Fruit fly (Drosophila melanogaster): Measurements from ENCODE around the gene CheA86a.

DNA sequence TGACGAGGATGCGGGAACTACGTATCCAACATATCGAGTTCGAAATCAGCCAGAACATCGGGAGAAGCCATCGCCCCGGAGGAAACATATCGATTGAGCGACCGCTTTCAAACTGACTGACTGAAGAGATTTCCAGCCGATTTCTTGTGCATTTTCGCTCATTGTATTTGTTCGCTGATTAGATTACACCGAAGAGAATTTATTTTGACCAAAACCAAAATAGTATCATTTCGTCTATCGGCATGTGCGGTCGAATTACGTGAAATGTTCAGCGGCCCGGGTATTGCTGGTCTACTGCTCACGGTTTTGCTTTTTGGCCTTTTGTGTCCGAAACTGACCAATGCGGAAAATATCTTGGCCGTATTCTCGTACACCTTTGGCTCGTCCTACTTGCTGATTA is 30.3 kb upstream of the CheA86a start, which contains the start of the genes Ugt304A1 and Ugt303A1:
- TF ChIP-seq D1 (tag; optimal IDR thresholded peaks at IDR 0.05), result no peak
- TF ChIP-seq CG8301 (tag; optimal IDR thresholded peaks at IDR 0.05), result no peak
- no peak for TF ChIP-seq CG13204 (GFP tag; optimal IDR thresholded peaks at IDR 0.05)
- no peak for TF ChIP-seq fd96Ca (GFP tag; IDR thresholded peaks at IDR 0.05)
- no peak for TF ChIP-seq CG17806 (tag; optimal IDR thresholded peaks at IDR 0.05)
- TF ChIP-seq gl (tag; optimal IDR thresholded peaks at IDR 0.05), result no peak
- TF ChIP-seq CG32121 (GFP tag; IDR thresholded peaks at IDR 0.05), result no peak
- TF ChIP-seq CG8159 (tag; optimal IDR thresholded peaks at IDR 0.05), result no peak
- no peak for TF ChIP-seq Pif1A (GFP tag; optimal IDR thresholded peaks at IDR 0.05)
- TF ChIP-seq CG15710 (tag; optimal IDR thresholded peaks at IDR 0.05), result no peak
